Worm (Caenorhabditis elegans) whole organism, young adult: ENCODE data around the gene msp-63.

Experiments used
- F37B4.10 ChIP-seq: fragments of 200-800 bp; sonication (Bioruptor generic); IDR thresholded peaks from 2 replicates; pipeline ENCODE4 v1.3.6; 2022; ENCODE audit warnings: missing genetic modification characterization, missing compliant biosample characterization
- F49E8.2 ChIP-seq: sonication (generic microtip); optimal IDR thresholded peaks from 3 replicates; lab custom pipeline; 2017; ENCODE audit warnings: missing genetic modification characterization, mild to moderate bottlenecking, missing compliant biosample characterization, antibody characterized with exemption, moderate library complexity; ENCODE audit not compliant: insufficient read depth
- F52B5.7 ChIP-seq: sonication (generic microtip); optimal IDR thresholded peaks from 2 replicates; lab custom pipeline; 2016; ENCODE audit warnings: mild to moderate bottlenecking, missing genetic modification characterization, missing compliant biosample characterization
- K11D2.4 ChIP-seq: fragments of 200-800 bp; sonication (Bioruptor generic); IDR thresholded peaks from 2 replicates; pipeline ENCODE4 v1.3.6; 2022; ENCODE audit warnings: missing genetic modification reagents, missing genetic modification characterization, missing compliant biosample characterization
- K12H6.12 ChIP-seq: fragments of 200-800 bp; sonication (Bioruptor generic); optimal IDR thresholded peaks from 2 replicates; lab custom pipeline; 2018; ENCODE audit warnings: mild to moderate bottlenecking, missing genetic modification characterization, missing compliant biosample characterization
- T07F8.4 ChIP-seq: sonication (generic microtip); optimal IDR thresholded peaks from 2 replicates; lab custom pipeline; 2016; ENCODE audit warnings: mild to moderate bottlenecking, missing genetic modification characterization, moderate library complexity, missing compliant biosample characterization
- T26A5.8 ChIP-seq: sonication (generic microtip); optimal IDR thresholded peaks from 2 replicates; lab custom pipeline; 2016; ENCODE audit warnings: missing genetic modification characterization, missing compliant biosample characterization
- Y53G8AR.9 ChIP-seq: fragments of 200-800 bp; sonication (Bioruptor generic); conservative IDR thresholded peaks from 2 replicates; pipeline ENCODE4 v1.3.6; 2022; ENCODE audit warnings: missing genetic modification reagents, missing genetic modification characterization, missing compliant biosample characterization
- Y67H2A.10 ChIP-seq: fragments of 200-800 bp; sonication (Bioruptor generic); conservative IDR thresholded peaks from 2 replicates; pipeline ENCODE4 v1.3.6; 2022; ENCODE audit warnings: missing genetic modification reagents, missing genetic modification characterization, missing compliant biosample characterization
- ama-1 ChIP-seq, 3 experiments: fragments of 150-350 bp in 1 of 3; sonication (generic microtip) in 2 of 3; optimal IDR thresholded peaks; 2 replicates each; lab custom pipeline; 2014 to 2018; ENCODE audit warnings: missing biosample characterization in 2 of 3, missing genetic modification characterization in 2 of 3, missing genetic modification reagents in 2 of 3
- aptf-2 ChIP-seq: fragments of 200-800 bp; sonication (Bioruptor generic); conservative IDR thresholded peaks from 2 replicates; pipeline ENCODE4 v1.3.6; 2022; ENCODE audit warnings: missing genetic modification reagents, missing genetic modification characterization, missing compliant biosample characterization
- aptf-3 ChIP-seq: fragments of 200-800 bp; sonication (Bioruptor generic); IDR thresholded peaks from 2 replicates; pipeline ENCODE4 v1.3.6; 2022; ENCODE audit warnings: missing genetic modification characterization, missing compliant biosample characterization
- atf-7 ChIP-seq: sonication (generic microtip); optimal IDR thresholded peaks from 2 replicates; lab custom pipeline; 2017; ENCODE audit warnings: mild to moderate bottlenecking, missing genetic modification characterization, missing compliant biosample characterization
- attf-3 ChIP-seq: fragments of 200-800 bp; sonication (Bioruptor generic); conservative IDR thresholded peaks from 2 replicates; pipeline ENCODE4 v1.3.6; 2022; ENCODE audit warnings: missing genetic modification reagents, missing genetic modification characterization, missing compliant biosample characterization
- bed-2 ChIP-seq: fragments of 200-800 bp; sonication (Bioruptor generic); IDR thresholded peaks from 2 replicates; pipeline ENCODE4 v1.3.6; 2022; ENCODE audit warnings: missing genetic modification reagents, missing genetic modification characterization, missing compliant biosample characterization
- ccch-3 ChIP-seq: fragments of 200-800 bp; sonication (Bioruptor generic); optimal IDR thresholded peaks from 2 replicates; lab custom pipeline; 2018; ENCODE audit warnings: mild to moderate bottlenecking, missing genetic modification characterization, missing compliant biosample characterization
- cebp-1 ChIP-seq, 2 experiments: fragments of 200-800 bp in 1 of 2; sonication (Bioruptor generic) in 1 of 2; sonication (generic microtip) in 1 of 2; IDR thresholded peaks in 1 of 2; optimal IDR thresholded peaks in 1 of 2; 2 replicates each; pipeline versions ENCODE4 v1.3.6 to Lab custom; 2017 to 2022; ENCODE audit warnings: missing compliant biosample characterization in 2 of 2, missing genetic modification characterization in 2 of 2, mild to moderate bottlenecking in 1 of 2, missing genetic modification reagents in 1 of 2, moderate library complexity in 1 of 2
- cebp-2 ChIP-seq: fragments of 200-800 bp; sonication (Bioruptor generic); IDR thresholded peaks from 2 replicates; pipeline ENCODE4 v1.3.6; 2022; ENCODE audit warnings: missing genetic modification characterization, missing compliant biosample characterization
- ceh-58 ChIP-seq: fragments of 200-800 bp; sonication (Bioruptor generic); IDR thresholded peaks from 2 replicates; pipeline ENCODE4 v1.3.6; 2022; ENCODE audit warnings: missing genetic modification characterization, missing compliant biosample characterization
- ceh-79 ChIP-seq: sonication (generic microtip); optimal IDR thresholded peaks from 2 replicates; lab custom pipeline; 2017; ENCODE audit warnings: mild to moderate bottlenecking, missing genetic modification characterization, missing compliant biosample characterization
- chd-7 ChIP-seq: sonication (generic microtip); optimal IDR thresholded peaks from 2 replicates; lab custom pipeline; 2016; ENCODE audit warnings: mild to moderate bottlenecking, missing genetic modification characterization, moderate library complexity, missing compliant biosample characterization
- dox-1 ChIP-seq: fragments of 200-800 bp; sonication (Bioruptor generic); IDR thresholded peaks from 2 replicates; pipeline ENCODE4 v1.3.6; 2022; ENCODE audit warnings: missing genetic modification reagents, missing genetic modification characterization, missing compliant biosample characterization
- dpff-1 ChIP-seq: sonication (generic microtip); optimal IDR thresholded peaks from 2 replicates; lab custom pipeline; 2017; ENCODE audit warnings: mild to moderate bottlenecking, missing genetic modification characterization, missing compliant biosample characterization
- egl-18 ChIP-seq: fragments of 200-800 bp; sonication (Bioruptor generic); IDR thresholded peaks from 2 replicates; pipeline ENCODE4 v1.3.6; 2022; ENCODE audit warnings: missing genetic modification reagents, missing genetic modification characterization, missing compliant biosample characterization
- gei-17 ChIP-seq: fragments of 200-800 bp; sonication (Bioruptor generic); optimal IDR thresholded peaks from 2 replicates; lab custom pipeline; 2018; ENCODE audit warnings: mild to moderate bottlenecking, missing genetic modification characterization, missing compliant biosample characterization
- him-1 ChIP-seq: sonication (generic microtip); optimal IDR thresholded peaks from 2 replicates; lab custom pipeline; 2016; ENCODE audit warnings: missing genotype, missing genetic modification reagents, missing genetic modification characterization, missing compliant biosample characterization
- hsf-1 ChIP-seq: fragments of 200-800 bp; sonication (Bioruptor generic); IDR thresholded peaks from 2 replicates; pipeline ENCODE4 v1.3.6; 2022; ENCODE audit warnings: missing genetic modification reagents, missing genetic modification characterization, missing compliant biosample characterization
- let-526 ChIP-seq: fragments of 200-800 bp; sonication (Bioruptor generic); IDR thresholded peaks from 2 replicates; pipeline ENCODE4 v1.3.6; 2022; ENCODE audit warnings: missing genetic modification reagents, missing genetic modification characterization, missing compliant biosample characterization
- lsy-27 ChIP-seq: sonication (generic microtip); optimal IDR thresholded peaks from 2 replicates; lab custom pipeline; 2017; ENCODE audit warnings: missing genetic modification characterization, mild to moderate bottlenecking, missing compliant biosample characterization, antibody characterized with exemption, missing genotype, borderline replicate concordance; ENCODE audit not compliant: insufficient read depth
- mes-4 ChIP-seq: sonication (generic microtip); optimal IDR thresholded peaks from 2 replicates; lab custom pipeline; 2016; ENCODE audit warnings: missing genotype, missing genetic modification characterization, missing compliant biosample characterization
- mxl-1 ChIP-seq: sonication (generic microtip); optimal IDR thresholded peaks from 2 replicates; lab custom pipeline; 2016; ENCODE audit warnings: missing genetic modification characterization, missing compliant biosample characterization
- nfya-1 ChIP-seq: sonication (generic microtip); optimal IDR thresholded peaks from 2 replicates; lab custom pipeline; 2017; ENCODE audit warnings: antibody characterized with exemption, missing compliant biosample characterization, missing genetic modification characterization, borderline replicate concordance; ENCODE audit not compliant: insufficient read depth
- nfyb-1 ChIP-seq: fragments of 200-800 bp; sonication (Bioruptor generic); IDR thresholded peaks from 2 replicates; pipeline ENCODE4 v1.3.6; 2022; ENCODE audit warnings: missing genetic modification reagents, missing genetic modification characterization, missing compliant biosample characterization
- nhr-120 ChIP-seq: fragments of 200-800 bp; sonication (Bioruptor generic); IDR thresholded peaks from 2 replicates; pipeline ENCODE4 v1.3.6; 2022; ENCODE audit warnings: missing genetic modification characterization, missing compliant biosample characterization
- sdz-38 ChIP-seq: sonication (generic microtip); optimal IDR thresholded peaks from 2 replicates; lab custom pipeline; 2016; ENCODE audit warnings: missing genotype, missing genetic modification characterization, missing compliant biosample characterization
- snpc-1.3 ChIP-seq: sonication (generic microtip); optimal IDR thresholded peaks from 2 replicates; lab custom pipeline; 2017; ENCODE audit warnings: missing genetic modification characterization, mild to moderate bottlenecking, missing compliant biosample characterization, antibody characterized with exemption, moderate library complexity, missing genotype, missing genetic modification reagents; ENCODE audit not compliant: insufficient read depth
- somi-1 ChIP-seq: fragments of 200-800 bp; sonication (Bioruptor generic); optimal IDR thresholded peaks from 2 replicates; lab custom pipeline; 2018; ENCODE audit warnings: mild to moderate bottlenecking, missing genetic modification characterization, missing compliant biosample characterization
- sptf-2 ChIP-seq: fragments of 200-800 bp; sonication (Bioruptor generic); optimal IDR thresholded peaks from 2 replicates; lab custom pipeline; 2018; ENCODE audit warnings: mild to moderate bottlenecking, missing genetic modification characterization, missing compliant biosample characterization
- unc-130 ChIP-seq: sonication (generic microtip); optimal IDR thresholded peaks from 2 replicates; lab custom pipeline; 2016; ENCODE audit warnings: missing genetic modification reagents, missing genetic modification characterization, missing compliant biosample characterization
- unc-62 ChIP-seq: fragments of 150-350 bp; optimal IDR thresholded peaks from 2 replicates; lab custom pipeline; 2014; ENCODE audit warnings: missing biosample characterization, missing genetic modification reagents, missing genetic modification characterization
- ztf-22 ChIP-seq: fragments of 200-800 bp; sonication (Bioruptor generic); optimal IDR thresholded peaks from 2 replicates; lab custom pipeline; 2018; ENCODE audit warnings: mild to moderate bottlenecking, missing genetic modification characterization, moderate library complexity, missing compliant biosample characterization
- ztf-25 ChIP-seq: fragments of 200-800 bp; sonication (Bioruptor generic); IDR thresholded peaks from 2 replicates; pipeline ENCODE4 v1.3.6; 2022; ENCODE audit warnings: missing genetic modification reagents, missing genetic modification characterization, missing compliant biosample characterization

The msp-63 gene

ce11 chrII:5819655-5820054, 22.4 kb upstream of the msp-63 start (continued):
- TF ChIP-seq cebp-2 (GFP tag; lab: Robert Waterston, UW) (no peak), ztf-22 (GFP tag; lab: Kevin White, UChicago) (no peak), Y53G8AR.9 (no peak), dox-1 (GFP tag; lab: Robert Waterston, UW) (peak; percentile 70), F52B5.7 (no peak), somi-1 (no peak), nfyb-1 (GFP tag; lab: Robert Waterston, UW) (no peak), F37B4.10 (GFP tag; lab: Robert Waterston, UW) (no peak), ccch-3 (GFP tag; lab: Kevin White, UChicago) (no peak), F49E8.2 (tag; lab: Kevin White, UChicago) (no peak), dpff-1 (no peak), unc-62 (no peak), Y67H2A.10 (GFP tag; lab: Robert Waterston, UW) (no peak), hsf-1 (GFP tag; lab: Robert Waterston, UW) (no peak), ceh-79 (tag; lab: Kevin White, UChicago) (no peak), aptf-3 (GFP tag; lab: Robert Waterston, UW) (no peak), sptf-2 (GFP tag; lab: Kevin White, UChicago) (no peak), bed-2 (GFP tag; lab: Robert Waterston, UW) (0 out of 2 replicates have a peak, but pooled peaks have one; percentile 24), K12H6.12 (tag; lab: Kevin White, UChicago) (no peak), unc-130 (GFP tag; lab: Kevin White, UChicago) (peak; percentile 9), cebp-1 (GFP tag; IDR thresholded peaks at IDR 0.05; lab: Robert Waterston, UW) (no peak), cebp-1 (tag; optimal IDR thresholded peaks at IDR 0.05; lab: Kevin White, UChicago) (no peak), nfya-1 (tag; lab: Kevin White, UChicago) (no peak), mxl-1 (tag; lab: Kevin White, UChicago) (no peak), sdz-38 (tag; lab: Kevin White, UChicago) (no peak), snpc-1.3 (no peak), attf-3 (GFP tag; lab: Robert Waterston, UW) (no peak), gei-17 (no peak), mes-4 (no peak), nhr-120 (GFP tag; lab: Robert Waterston, UW) (no peak), him-1 (tag; lab: Kevin White, UChicago) (peak; percentile 40), ztf-25 (no peak), let-526 (0 out of 2 replicates have a peak, but pooled peaks have one; percentile 14), atf-7 (no peak), ceh-58 (GFP tag; lab: Robert Waterston, UW) (no peak), egl-18 (GFP tag; lab: Robert Waterston, UW) (no peak)
- TF ChIP-seq, all 124 proteins: peak for 26

- no peak for TF ChIP-seq chd-7 (tag; lab: Kevin White, UChicago)
- no peak for TF ChIP-seq hsf-1 (GFP tag; lab: Robert Waterston, UW)
- TF ChIP-seq T07F8.4 (tag; lab: Kevin White, UChicago) = no peak
- no peak for TF ChIP-seq F49E8.2 (tag; lab: Kevin White, UChicago)
- no peak for TF ChIP-seq T26A5.8 (tag; lab: Kevin White, UChicago)
- no peak for TF ChIP-seq aptf-2 (GFP tag; lab: Robert Waterston, UW)
- TF ChIP-seq unc-62 = no peak
- no peak for TF ChIP-seq K11D2.4
- TF ChIP-seq lsy-27 (tag; lab: Kevin White, UChicago) = no peak
- no peak for TF ChIP-seq ama-1 (optimal IDR thresholded peaks at IDR 0.05; lab: Kevin White, UChicago)
- no peak for TF ChIP-seq ama-1 (GFP tag; optimal IDR thresholded peaks at IDR 0.05; lab: Kevin White, UChicago)
Observed at ce11 chrII:5818298-5818697, 21.1 kb upstream of the msp-63 start, which contains the start of gene ZK1248.4. Gene ZK1248.4, plus strand, starts transcription at chrII:5818598.
